Fruit fly (Drosophila melanogaster) whole organism, embryonic: Measurements from ENCODE around the gene CG6791.

ENCODE experiments used
- BtbVII ChIP-seq: fragments of 200-800 bp; sonication (Bioruptor generic); optimal IDR thresholded peaks from 3 replicates; lab custom pipeline; 2017; ENCODE audit warnings: missing biosample characterization, mild to moderate bottlenecking, missing genetic modification characterization
- CG10147 ChIP-seq: fragments of 200-800 bp; sonication (Bioruptor generic); optimal IDR thresholded peaks from 2 replicates; lab custom pipeline; 2019; ENCODE audit warnings: missing biosample characterization, mild to moderate bottlenecking, missing genetic modification characterization, moderate library complexity
- CG11247 ChIP-seq: fragments of 200-800 bp; sonication (Bioruptor generic); IDR thresholded peaks from 2 replicates; pipeline ENCODE4 v1.3.6; 2022; ENCODE audit warnings: missing biosample characterization, missing genetic modification characterization
- CG12155 ChIP-seq: fragments of 200-800 bp; sonication (Bioruptor generic); optimal IDR thresholded peaks from 3 replicates; lab custom pipeline; 2016; ENCODE audit warnings: missing biosample characterization, missing genetic modification characterization
- CG12391 ChIP-seq: fragments of 200-800 bp; sonication (Bioruptor generic); optimal IDR thresholded peaks from 3 replicates; lab custom pipeline; 2018; ENCODE audit warnings: missing biosample characterization, mild to moderate bottlenecking, missing genetic modification characterization, moderate library complexity
- CG13624 ChIP-seq: fragments of 200-800 bp; sonication (Bioruptor generic); optimal IDR thresholded peaks from 2 replicates; lab custom pipeline; 2016; ENCODE audit warnings: missing biosample characterization, missing genetic modification characterization
- CG14965 ChIP-seq: fragments of 200-800 bp; sonication (Bioruptor generic); optimal IDR thresholded peaks from 2 replicates; lab custom pipeline; 2016; ENCODE audit warnings: missing biosample characterization, missing genetic modification characterization, borderline replicate concordance
- CG15479 ChIP-seq: fragments of 200-800 bp; sonication (Bioruptor generic); optimal IDR thresholded peaks from 3 replicates; lab custom pipeline; 2019; ENCODE audit warnings: missing biosample characterization, mild to moderate bottlenecking, missing genetic modification characterization, moderate library complexity
- CG2889 ChIP-seq: fragments of 200-800 bp; sonication (Bioruptor generic); IDR thresholded peaks from 3 replicates; pipeline ENCODE4 v1.3.6; 2022; ENCODE audit warnings: missing biosample characterization, missing genetic modification characterization
- CG32772 ChIP-seq: fragments of 200-800 bp; sonication (Bioruptor generic); IDR thresholded peaks from 2 replicates; pipeline ENCODE4 v1.3.6; 2022; ENCODE audit warnings: missing biosample characterization, missing genetic modification characterization
- CG34376 ChIP-seq: fragments of 200-800 bp; sonication (Bioruptor generic); optimal IDR thresholded peaks from 2 replicates; lab custom pipeline; 2018; ENCODE audit warnings: missing biosample characterization, mild to moderate bottlenecking, missing genetic modification characterization
- CG5245 ChIP-seq: fragments of 200-800 bp; sonication (Bioruptor generic); optimal IDR thresholded peaks from 3 replicates; lab custom pipeline; 2016; ENCODE audit warnings: missing biosample characterization, missing genetic modification characterization
- CG7372 ChIP-seq: fragments of 200-800 bp; sonication (Bioruptor generic); IDR thresholded peaks from 2 replicates; pipeline ENCODE4 v1.3.6; 2022; ENCODE audit warnings: missing biosample characterization, missing genetic modification characterization
- CG8281 ChIP-seq: fragments of 200-800 bp; sonication (Bioruptor generic); optimal IDR thresholded peaks from 2 replicates; lab custom pipeline; 2018; ENCODE audit warnings: missing biosample characterization, mild to moderate bottlenecking, missing genetic modification characterization, moderate library complexity
- Camta ChIP-seq: fragments of 200-800 bp; sonication (Bioruptor generic); optimal IDR thresholded peaks from 2 replicates; lab custom pipeline; 2016; ENCODE audit warnings: missing biosample characterization, missing genetic modification characterization
- CkIIα-i1 ChIP-seq: fragments of 200-800 bp; sonication (Bioruptor generic); IDR thresholded peaks from 2 replicates; pipeline ENCODE4 v1.3.6; 2022; ENCODE audit warnings: missing biosample characterization, missing genetic modification characterization
- ERR ChIP-seq: fragments of 200-800 bp; sonication (Bioruptor generic); optimal IDR thresholded peaks from 2 replicates; lab custom pipeline; 2016; ENCODE audit warnings: missing biosample characterization, missing genetic modification characterization
- Fer2 ChIP-seq: fragments of 200-800 bp; sonication (Bioruptor generic); optimal IDR thresholded peaks from 2 replicates; lab custom pipeline; 2018; ENCODE audit warnings: missing biosample characterization, mild to moderate bottlenecking, missing genetic modification characterization, moderate library complexity
- HLHmδ ChIP-seq: fragments of 200-800 bp; sonication (Bioruptor generic); optimal IDR thresholded peaks from 2 replicates; lab custom pipeline; 2018; ENCODE audit warnings: missing biosample characterization, mild to moderate bottlenecking, missing genetic modification characterization, moderate library complexity
- Lpt ChIP-seq: fragments of >200 bp; optimal IDR thresholded peaks from 2 replicates; lab custom pipeline; 2018; ENCODE audit warnings: missing biosample characterization, missing genetic modification characterization
- Max ChIP-seq: fragments of 200-800 bp; sonication (Bioruptor generic); optimal IDR thresholded peaks from 2 replicates; lab custom pipeline; 2016; ENCODE audit warnings: missing biosample characterization, mild to moderate bottlenecking, missing genetic modification characterization
- Med ChIP-seq: fragments of 200-800 bp; sonication (Bioruptor generic); peaks from one replicate; lab custom pipeline; 2016; ENCODE audit warnings: missing biosample characterization, missing genetic modification characterization, mild to moderate bottlenecking, inconsistent platforms, moderate library complexity
- Neu2 ChIP-seq: fragments of 200-800 bp; sonication (Bioruptor generic); optimal IDR thresholded peaks from 3 replicates; lab custom pipeline; 2016; ENCODE audit warnings: missing biosample characterization, missing genetic modification characterization, borderline replicate concordance
- Opbp ChIP-seq: fragments of 200-800 bp; sonication (Bioruptor generic); IDR thresholded peaks from 3 replicates; pipeline ENCODE4 v1.3.6; 2022; ENCODE audit warnings: missing biosample characterization, missing genetic modification characterization; ENCODE audit not compliant: partially characterized antibody
- Ravus ChIP-seq: fragments of 200-800 bp; sonication (Bioruptor generic); IDR thresholded peaks from 2 replicates; pipeline ENCODE4 v1.3.6; 2022; ENCODE audit warnings: missing biosample characterization, missing genetic modification characterization
- Rfx ChIP-seq: fragments of 200-800 bp; sonication (Bioruptor generic); IDR thresholded peaks from 2 replicates; pipeline ENCODE4 v1.3.6; 2022; ENCODE audit warnings: missing biosample characterization, missing genetic modification characterization
- Scr ChIP-seq: fragments of 200-800 bp; sonication (Bioruptor generic); IDR thresholded peaks from 2 replicates; pipeline ENCODE4 v1.3.6; 2022; ENCODE audit warnings: missing biosample characterization, missing genetic modification characterization; ENCODE audit not compliant: partially characterized antibody
- Side ChIP-seq: fragments of 200-800 bp; sonication (Bioruptor generic); optimal IDR thresholded peaks from 2 replicates; lab custom pipeline; 2016; ENCODE audit warnings: missing biosample characterization, missing genetic modification characterization
- ato ChIP-seq: fragments of 200-800 bp; sonication (Bioruptor generic); IDR thresholded peaks from 2 replicates; pipeline ENCODE4 v1.3.6; 2022; ENCODE audit warnings: missing biosample characterization, missing genetic modification characterization; ENCODE audit not compliant: partially characterized antibody
- cg ChIP-seq: fragments of 200-800 bp; sonication (Bioruptor generic); optimal IDR thresholded peaks from 3 replicates; lab custom pipeline; 2019; ENCODE audit warnings: missing biosample characterization, mild to moderate bottlenecking, missing genetic modification characterization, moderate library complexity
- danr ChIP-seq: fragments of 200-800 bp; sonication (Bioruptor generic); IDR thresholded peaks from 2 replicates; pipeline ENCODE4 v1.3.6; 2022; ENCODE audit warnings: missing biosample characterization, missing genetic modification characterization
- disco-r ChIP-seq: fragments of 200-800 bp; sonication (Bioruptor generic); optimal IDR thresholded peaks from 2 replicates; lab custom pipeline; 2016; ENCODE audit warnings: missing biosample characterization, missing genetic modification characterization
- emc ChIP-seq: fragments of 200-800 bp; sonication (Bioruptor generic); optimal IDR thresholded peaks from 2 replicates; lab custom pipeline; 2016; ENCODE audit warnings: missing biosample characterization, missing genetic modification characterization
- en ChIP-seq: fragments of 200-800 bp; sonication (Bioruptor generic); optimal IDR thresholded peaks from 2 replicates; lab custom pipeline; 2016; ENCODE audit warnings: missing biosample characterization, missing genetic modification characterization
- fd102C ChIP-seq: fragments of 200-800 bp; sonication (Bioruptor generic); optimal IDR thresholded peaks from 2 replicates; lab custom pipeline; 2018; ENCODE audit warnings: missing biosample characterization, mild to moderate bottlenecking, missing genetic modification characterization, moderate library complexity
- gcm ChIP-seq: fragments of 200-800 bp; sonication (Bioruptor generic); optimal IDR thresholded peaks from 2 replicates; lab custom pipeline; 2019; ENCODE audit warnings: missing biosample characterization, mild to moderate bottlenecking, missing genetic modification characterization, moderate library complexity
- gcm2 ChIP-seq: fragments of 200-800 bp; sonication (Bioruptor generic); optimal IDR thresholded peaks from 2 replicates; lab custom pipeline; 2016; ENCODE audit warnings: missing biosample characterization, missing genetic modification characterization
- gem ChIP-seq: fragments of 200-800 bp; sonication (Bioruptor generic); optimal IDR thresholded peaks from 2 replicates; lab custom pipeline; 2019; ENCODE audit warnings: missing biosample characterization, mild to moderate bottlenecking, missing genetic modification characterization, moderate library complexity
- kni ChIP-seq: fragments of 200-800 bp; sonication (Bioruptor generic); optimal IDR thresholded peaks from 3 replicates; lab custom pipeline; 2017; ENCODE audit warnings: mild to moderate bottlenecking, missing biosample characterization, missing genetic modification reagents, missing genetic modification characterization
- lbe ChIP-seq: fragments of 200-800 bp; sonication (Bioruptor generic); optimal IDR thresholded peaks from 2 replicates; lab custom pipeline; 2016; ENCODE audit warnings: missing biosample characterization, mild to moderate bottlenecking, missing genetic modification characterization
- oc ChIP-seq: fragments of 200-800 bp; sonication (Bioruptor generic); optimal IDR thresholded peaks from 2 replicates; lab custom pipeline; 2018; ENCODE audit warnings: missing biosample characterization, mild to moderate bottlenecking, missing genetic modification characterization, moderate library complexity
- prd ChIP-seq, 3 experiments: fragments of >200 bp in 2 of 3; fragments of 200-800 bp in 1 of 3; sonication (Bioruptor generic) in 1 of 3; optimal IDR thresholded peaks in 2 of 3; IDR thresholded peaks in 1 of 3; 2 replicates in 2 of 3; 3 replicates in 1 of 3; pipeline versions ENCODE4 v1.3.6 to Lab custom; 2017 to 2022; ENCODE audit warnings: missing biosample characterization in 1 of 3, missing genetic modification characterization in 1 of 3
- slou ChIP-seq: fragments of 200-800 bp; sonication (Bioruptor generic); optimal IDR thresholded peaks from 3 replicates; lab custom pipeline; 2016; ENCODE audit warnings: missing biosample characterization, missing genetic modification characterization
- ssp ChIP-seq: fragments of 200-800 bp; sonication (Bioruptor generic); IDR thresholded peaks from 2 replicates; pipeline ENCODE4 v1.3.6; 2022; ENCODE audit warnings: missing biosample characterization, missing genetic modification characterization
- stwl ChIP-seq: fragments of 200-800 bp; sonication (Bioruptor generic); optimal IDR thresholded peaks from 3 replicates; lab custom pipeline; 2018; ENCODE audit warnings: missing biosample characterization, mild to moderate bottlenecking, missing genetic modification characterization, moderate library complexity
- sug ChIP-seq: fragments of 200-800 bp; optimal IDR thresholded peaks from 2 replicates; lab custom pipeline; 2019; ENCODE audit warnings: missing biosample characterization, mild to moderate bottlenecking, missing genetic modification characterization, moderate library complexity
- tgo ChIP-seq: fragments of 200-800 bp; sonication (Bioruptor generic); IDR thresholded peaks from 3 replicates; pipeline ENCODE4 v1.3.6; 2022; ENCODE audit warnings: missing biosample characterization, missing genetic modification characterization
- vvl ChIP-seq: fragments of 200-800 bp; sonication (Bioruptor generic); IDR thresholded peaks from 2 replicates; pipeline ENCODE4 v1.3.6; 2022; ENCODE audit warnings: missing biosample characterization, missing genetic modification characterization

The CG6791 gene

dm6 chr3R:11562326-11563109 is 27.4 kb downstream of the CG6791 start (continued):
- peak; percentile 68 for TF ChIP-seq CG14965 (GFP tag; lab: Kevin White, UChicago)
- TF ChIP-seq ato (GFP tag; lab: Robert Waterston, UW): peak; percentile 7; the same call in 1 of the 2 replicates
- TF ChIP-seq Neu2: peak; percentile 74
- TF ChIP-seq slou (GFP tag; lab: Kevin White, UChicago): peak; percentile 88
- peak; percentile 91 for TF ChIP-seq Max
- TF ChIP-seq Lpt (GFP tag; lab: Kevin White, UChicago): no peak
- TF ChIP-seq lbe (GFP tag; lab: Kevin White, UChicago): peak; percentile 92
- TF ChIP-seq CkIIα-i1 (GFP tag; lab: Robert Waterston, UW): peak; percentile 56
- TF ChIP-seq danr (GFP tag; lab: Robert Waterston, UW): peak; percentile 82
- TF ChIP-seq CG5245: peak; percentile 91
- peak; percentile 93 for TF ChIP-seq BtbVII (GFP tag; lab: Kevin White, UChicago)
- peak; percentile 87 for TF ChIP-seq Fer2 (tag; lab: Kevin White, UChicago)
- TF ChIP-seq vvl (GFP tag; lab: Robert Waterston, UW): peak; percentile 98
- peak; percentile 81 for TF ChIP-seq sug (tag; lab: Kevin White, UChicago)
- TF ChIP-seq Scr (GFP tag; lab: Robert Waterston, UW): peak; percentile 23; the same call in 1 of the 2 replicates
- TF ChIP-seq ssp (GFP tag; lab: Robert Waterston, UW): peak; percentile 87
- TF ChIP-seq CG8281 (tag; lab: Kevin White, UChicago): peak; percentile 76
- peak; percentile 93 for TF ChIP-seq CG11247 (GFP tag; lab: Robert Waterston, UW)
- TF ChIP-seq oc (tag; lab: Kevin White, UChicago): peak; percentile 85
- TF ChIP-seq cg (GFP tag; lab: Kevin White, UChicago): peak; percentile 86
- peak; percentile 82 for TF ChIP-seq emc (GFP tag; lab: Kevin White, UChicago)
- TF ChIP-seq prd (optimal IDR thresholded peaks at IDR 0.05; lab: Kevin White, UChicago): no peak
- peak; percentile 97 for TF ChIP-seq prd (GFP tag; IDR thresholded peaks at IDR 0.05; lab: Robert Waterston, UW)
- TF ChIP-seq disco-r (GFP tag; lab: Kevin White, UChicago): peak; percentile 69
- TF ChIP-seq CG34376 (GFP tag; lab: Kevin White, UChicago): peak; percentile 96
- no peak for TF ChIP-seq fd102C (GFP tag; lab: Kevin White, UChicago)
- no peak for TF ChIP-seq stwl (tag; lab: Kevin White, UChicago)
- TF ChIP-seq tgo (GFP tag; lab: Robert Waterston, UW): peak; percentile 94
- TF ChIP-seq HLHmδ (GFP tag; lab: Kevin White, UChicago): no peak
- peak; percentile 86 for TF ChIP-seq CG7372 (GFP tag; lab: Robert Waterston, UW)
- no peak for TF ChIP-seq CG15479 (GFP tag; lab: Kevin White, UChicago)
- peak; percentile 98 for TF ChIP-seq Med
- peak; percentile 82 for TF ChIP-seq gcm2 (GFP tag; lab: Kevin White, UChicago)
- peak; percentile 93 for TF ChIP-seq ERR (GFP tag; lab: Kevin White, UChicago)
- peak; percentile 94 for TF ChIP-seq CG32772
- peak; percentile 82 for TF ChIP-seq Ravus (GFP tag; lab: Robert Waterston, UW)
- peak; percentile 78 for TF ChIP-seq gcm (GFP tag; lab: Kevin White, UChicago)
- TF ChIP-seq CG12155 (GFP tag; lab: Kevin White, UChicago): peak; percentile 87
- no peak for TF ChIP-seq Opbp (GFP tag; lab: Robert Waterston, UW)
- TF ChIP-seq Rfx (GFP tag; lab: Robert Waterston, UW): peak; percentile 97
- TF ChIP-seq CG13624: peak; percentile 94
- TF ChIP-seq en (GFP tag; lab: Kevin White, UChicago): peak; percentile 86
- TF ChIP-seq CG12391 (tag; lab: Kevin White, UChicago): peak; percentile 86
- peak; percentile 90 for TF ChIP-seq gem (tag; lab: Kevin White, UChicago)
- peak; percentile 95 for TF ChIP-seq Side (GFP tag; lab: Kevin White, UChicago)
- peak; percentile 90 for TF ChIP-seq CG10147
- peak; percentile 59 for TF ChIP-seq kni (GFP tag; lab: Kevin White, UChicago)
- peak; percentile 97 for TF ChIP-seq Camta (GFP tag; lab: Kevin White, UChicago)
- TF ChIP-seq CG2889 (GFP tag; lab: Robert Waterston, UW): peak; percentile 83
